Fruit fly (Drosophila melanogaster) whole organism, embryonic: Measurements from ENCODE around the gene Fas3.

Experiments used
- Ada2b ChIP-seq: fragments of 200-800 bp; sonication (Bioruptor generic); IDR thresholded peaks from 2 replicates; pipeline ENCODE4 v1.3.6; 2022; ENCODE audit warnings: missing biosample characterization, missing genetic modification characterization
- BEAF-32 ChIP-seq: fragments of 200-800 bp; sonication (Bioruptor generic); optimal IDR thresholded peaks from 3 replicates; lab custom pipeline; 2017; ENCODE audit warnings: missing biosample characterization, missing genetic modification characterization, mild to moderate bottlenecking, moderate library complexity, missing genetic modification reagents
- CG11085 ChIP-seq: fragments of 200-800 bp; sonication (Bioruptor generic); IDR thresholded peaks from 2 replicates; pipeline ENCODE4 v1.3.6; 2022; ENCODE audit warnings: missing biosample characterization, missing genetic modification characterization
- CG11398 ChIP-seq: fragments of 200-800 bp; sonication (Bioruptor generic); optimal IDR thresholded peaks from 2 replicates; lab custom pipeline; 2016; ENCODE audit warnings: missing biosample characterization, missing genetic modification characterization
- CG12391 ChIP-seq: fragments of 200-800 bp; sonication (Bioruptor generic); optimal IDR thresholded peaks from 3 replicates; lab custom pipeline; 2018; ENCODE audit warnings: missing biosample characterization, mild to moderate bottlenecking, missing genetic modification characterization, moderate library complexity
- CG13296 ChIP-seq: fragments of 200-800 bp; sonication (Bioruptor generic); optimal IDR thresholded peaks from 3 replicates; lab custom pipeline; 2018; ENCODE audit warnings: missing biosample characterization, mild to moderate bottlenecking, missing genetic modification characterization
- CG14441 ChIP-seq: fragments of 200-800 bp; sonication (Bioruptor generic); IDR thresholded peaks from 2 replicates; pipeline ENCODE4 v1.3.6; 2022; ENCODE audit warnings: missing biosample characterization, missing genetic modification characterization
- CG17361 ChIP-seq: fragments of 200-800 bp; sonication (Bioruptor generic); IDR thresholded peaks from 3 replicates; pipeline ENCODE4 v1.3.6; 2022; ENCODE audit warnings: missing biosample characterization, missing genetic modification characterization
- CG18262 ChIP-seq: fragments of 200-800 bp; optimal IDR thresholded peaks from 3 replicates; lab custom pipeline; 2019; ENCODE audit warnings: missing biosample characterization, mild to moderate bottlenecking, missing genetic modification characterization, moderate library complexity
- CG2116 ChIP-seq: fragments of 200-800 bp; sonication (Bioruptor generic); optimal IDR thresholded peaks from 3 replicates; lab custom pipeline; 2018; ENCODE audit warnings: missing biosample characterization, mild to moderate bottlenecking, missing genetic modification characterization
- CG31365 ChIP-seq: fragments of 200-800 bp; sonication (Bioruptor generic); optimal IDR thresholded peaks from 2 replicates; lab custom pipeline; 2018; ENCODE audit warnings: missing biosample characterization, mild to moderate bottlenecking, missing genetic modification characterization
- CG33557 ChIP-seq: fragments of 200-800 bp; sonication (Bioruptor generic); optimal IDR thresholded peaks from 2 replicates; lab custom pipeline; 2019; ENCODE audit warnings: missing biosample characterization, mild to moderate bottlenecking, missing genetic modification characterization, moderate library complexity
- CG42726 ChIP-seq: fragments of 200-800 bp; sonication (Bioruptor generic); IDR thresholded peaks from 2 replicates; pipeline ENCODE4 v1.3.6; 2022; ENCODE audit warnings: missing biosample characterization, missing genetic modification characterization; ENCODE audit not compliant: partially characterized antibody
- CG6654 ChIP-seq: fragments of 200-800 bp; sonication (Bioruptor generic); optimal IDR thresholded peaks from 2 replicates; lab custom pipeline; 2017; ENCODE audit warnings: missing biosample characterization, mild to moderate bottlenecking, missing genetic modification characterization
- CG6683 ChIP-seq: fragments of 200-800 bp; sonication (Bioruptor generic); optimal IDR thresholded peaks from 2 replicates; lab custom pipeline; 2017; ENCODE audit warnings: missing biosample characterization, mild to moderate bottlenecking, missing genetic modification characterization, missing genetic modification reagents
- CG7271 ChIP-seq: fragments of 200-800 bp; sonication (Bioruptor generic); optimal IDR thresholded peaks from 2 replicates; lab custom pipeline; 2018; ENCODE audit warnings: missing biosample characterization, mild to moderate bottlenecking, missing genetic modification characterization, moderate library complexity
- CG7987 ChIP-seq: fragments of 200-800 bp; sonication (Bioruptor generic); optimal IDR thresholded peaks from 2 replicates; lab custom pipeline; 2018; ENCODE audit warnings: missing biosample characterization, mild to moderate bottlenecking, missing genetic modification characterization, moderate library complexity
- CG8924 ChIP-seq: fragments of 200-800 bp; optimal IDR thresholded peaks from 3 replicates; lab custom pipeline; 2019; ENCODE audit warnings: missing biosample characterization, mild to moderate bottlenecking, missing genetic modification characterization, moderate library complexity
- CG9215 ChIP-seq: fragments of 200-800 bp; sonication (Bioruptor generic); IDR thresholded peaks from 2 replicates; pipeline ENCODE4 v1.3.6; 2022; ENCODE audit warnings: missing biosample characterization, missing genetic modification characterization
- CG9727 ChIP-seq: fragments of 200-800 bp; sonication (Bioruptor generic); optimal IDR thresholded peaks from 3 replicates; lab custom pipeline; 2017; ENCODE audit warnings: missing biosample characterization, mild to moderate bottlenecking, missing genetic modification characterization
- CG9876 ChIP-seq: fragments of 200-800 bp; sonication (Bioruptor generic); optimal IDR thresholded peaks from 2 replicates; lab custom pipeline; 2016; ENCODE audit warnings: missing biosample characterization, missing genetic modification characterization
- CHES-1-like ChIP-seq: fragments of 200-800 bp; sonication (Bioruptor generic); optimal IDR thresholded peaks from 2 replicates; lab custom pipeline; 2016; ENCODE audit warnings: missing biosample characterization, missing genetic modification characterization
- Dad ChIP-seq: fragments of 200-800 bp; sonication (Bioruptor generic); optimal IDR thresholded peaks from 3 replicates; lab custom pipeline; 2016; ENCODE audit warnings: missing biosample characterization, missing genetic modification characterization
- Dll ChIP-seq: fragments of 200-800 bp; sonication (Bioruptor generic); IDR thresholded peaks from 4 replicates; pipeline ENCODE4 v1.3.6; 2022; ENCODE audit warnings: missing biosample characterization, missing genetic modification characterization; ENCODE audit not compliant: partially characterized antibody
- E2f2 ChIP-seq: fragments of 200-800 bp; sonication (Bioruptor generic); IDR thresholded peaks from 2 replicates; pipeline ENCODE4 v1.3.6; 2022; ENCODE audit warnings: missing biosample characterization, missing genetic modification characterization
- Ets65A ChIP-seq: fragments of 200-800 bp; sonication (Bioruptor generic); peaks from one replicate; lab custom pipeline; 2016; ENCODE audit warnings: missing biosample characterization, missing genetic modification characterization
- HLH4C ChIP-seq: fragments of 200-800 bp; sonication (Bioruptor generic); IDR thresholded peaks from 3 replicates; pipeline ENCODE4 v1.3.6; 2022; ENCODE audit warnings: missing biosample characterization, missing genetic modification characterization; ENCODE audit not compliant: partially characterized antibody
- Lim3 ChIP-seq: fragments of 200-800 bp; sonication (Bioruptor generic); IDR thresholded peaks from 2 replicates; pipeline ENCODE4 v1.3.6; 2022; ENCODE audit warnings: missing biosample characterization, missing genetic modification characterization
- Oaz ChIP-seq: fragments of 200-800 bp; sonication (Bioruptor generic); IDR thresholded peaks from 2 replicates; pipeline ENCODE4 v1.3.6; 2022; ENCODE audit warnings: missing biosample characterization, missing genetic modification characterization
- Rx ChIP-seq: fragments of 200-800 bp; sonication (Bioruptor generic); IDR thresholded peaks from 2 replicates; pipeline ENCODE4 v1.3.6; 2022; ENCODE audit warnings: missing biosample characterization, missing genetic modification characterization
- Side ChIP-seq: fragments of 200-800 bp; sonication (Bioruptor generic); optimal IDR thresholded peaks from 2 replicates; lab custom pipeline; 2016; ENCODE audit warnings: missing biosample characterization, missing genetic modification characterization
- cato ChIP-seq: fragments of 200-800 bp; sonication (Bioruptor generic); optimal IDR thresholded peaks from 2 replicates; lab custom pipeline; 2016; ENCODE audit warnings: missing biosample characterization, missing genetic modification characterization, borderline replicate concordance
- caup ChIP-seq: fragments of 200-800 bp; sonication (Bioruptor generic); optimal IDR thresholded peaks from 3 replicates; lab custom pipeline; 2017; ENCODE audit warnings: missing biosample characterization, mild to moderate bottlenecking, missing genetic modification characterization, moderate library complexity; ENCODE audit not compliant: severe bottlenecking
- chinmo ChIP-seq: fragments of 200-800 bp; sonication (Bioruptor generic); IDR thresholded peaks from 4 replicates; pipeline ENCODE4 v1.3.6; 2022; ENCODE audit warnings: missing biosample characterization, missing genetic modification characterization; ENCODE audit not compliant: partially characterized antibody
- da ChIP-seq: fragments of 200-800 bp; sonication (Bioruptor generic); optimal IDR thresholded peaks from 2 replicates; lab custom pipeline; 2016; ENCODE audit warnings: missing biosample characterization, missing genetic modification characterization
- disco-r ChIP-seq: fragments of 200-800 bp; sonication (Bioruptor generic); optimal IDR thresholded peaks from 2 replicates; lab custom pipeline; 2016; ENCODE audit warnings: missing biosample characterization, missing genetic modification characterization
- fd96Cb ChIP-seq: fragments of 200-800 bp; sonication (Bioruptor generic); optimal IDR thresholded peaks from 2 replicates; lab custom pipeline; 2018; ENCODE audit warnings: missing biosample characterization, mild to moderate bottlenecking, missing genetic modification characterization, moderate library complexity
- fu2 ChIP-seq: fragments of 200-800 bp; sonication (Bioruptor generic); optimal IDR thresholded peaks from 2 replicates; lab custom pipeline; 2016; ENCODE audit warnings: missing biosample characterization, missing genetic modification characterization
- her ChIP-seq: fragments of 200-800 bp; sonication (Bioruptor generic); optimal IDR thresholded peaks from 2 replicates; lab custom pipeline; 2016; ENCODE audit warnings: missing biosample characterization, missing genetic modification characterization
- lbe ChIP-seq: fragments of 200-800 bp; sonication (Bioruptor generic); optimal IDR thresholded peaks from 2 replicates; lab custom pipeline; 2016; ENCODE audit warnings: missing biosample characterization, mild to moderate bottlenecking, missing genetic modification characterization
- p53 ChIP-seq: fragments of 200-800 bp; sonication (Bioruptor generic); optimal IDR thresholded peaks from 2 replicates; lab custom pipeline; 2016; ENCODE audit warnings: missing biosample characterization, missing genetic modification characterization
- pb ChIP-seq: fragments of 200-800 bp; sonication (Bioruptor generic); optimal IDR thresholded peaks from 3 replicates; lab custom pipeline; 2016; ENCODE audit warnings: missing biosample characterization, missing genetic modification characterization
- run ChIP-seq: fragments of 200-800 bp; sonication (Bioruptor generic); optimal IDR thresholded peaks from 3 replicates; lab custom pipeline; 2018; ENCODE audit warnings: missing biosample characterization, mild to moderate bottlenecking, missing genetic modification characterization
- sd ChIP-seq: fragments of 200-800 bp; sonication (Bioruptor generic); optimal IDR thresholded peaks from 3 replicates; lab custom pipeline; 2018; ENCODE audit warnings: missing biosample characterization, mild to moderate bottlenecking, missing genetic modification characterization, moderate library complexity
- slp2 ChIP-seq: fragments of 200-800 bp; sonication (Bioruptor generic); optimal IDR thresholded peaks from 2 replicates; lab custom pipeline; 2016; ENCODE audit warnings: missing biosample characterization, missing genetic modification characterization
- tna ChIP-seq: fragments of 200-800 bp; sonication (Bioruptor generic); IDR thresholded peaks from 2 replicates; pipeline ENCODE4 v1.3.6; 2022; ENCODE audit warnings: missing biosample characterization, missing genetic modification characterization; ENCODE audit not compliant: partially characterized antibody
- toy ChIP-seq: fragments of 200-800 bp; sonication (Bioruptor generic); IDR thresholded peaks from 2 replicates; pipeline ENCODE4 v1.3.6; 2022; ENCODE audit warnings: missing biosample characterization, missing genetic modification characterization
- unpg ChIP-seq: fragments of 200-800 bp; sonication (Bioruptor generic); optimal IDR thresholded peaks from 3 replicates; lab custom pipeline; 2018; ENCODE audit warnings: missing biosample characterization, mild to moderate bottlenecking, missing genetic modification characterization, moderate library complexity
- wor ChIP-seq: fragments of 200-800 bp; sonication (Bioruptor generic); IDR thresholded peaks from 2 replicates; pipeline ENCODE4 v1.3.6; 2022; ENCODE audit warnings: missing biosample characterization, missing genetic modification characterization
- zf30C ChIP-seq: fragments of 200-800 bp; sonication (Bioruptor generic); optimal IDR thresholded peaks from 3 replicates; lab custom pipeline; 2018; ENCODE audit warnings: missing biosample characterization, mild to moderate bottlenecking, missing genetic modification characterization
- zfh1 ChIP-seq: fragments of 200-800 bp; sonication (Bioruptor generic); IDR thresholded peaks from 3 replicates; pipeline ENCODE4 v1.3.6; 2022; ENCODE audit warnings: missing biosample characterization, missing genetic modification characterization

The Fas3 gene

dm6 chr2L:18377109-18377508 is 57.2 kb downstream of the Fas3 start (continued):
- TF ChIP-seq CG17361 (GFP tag; lab: Robert Waterston, UW): 0 out of 3 replicates have a peak, but pooled peaks have one; percentile 43
- no peak for TF ChIP-seq CG7271 (tag; lab: Kevin White, UChicago)
- no peak for TF ChIP-seq slp2 (GFP tag; lab: Kevin White, UChicago)
- no peak for TF ChIP-seq CG7987 (GFP tag; lab: Kevin White, UChicago)
- TF ChIP-seq BEAF-32: no peak
- peak; percentile 8; the same call in 1 of the 2 replicates for TF ChIP-seq CG14441 (GFP tag; lab: Robert Waterston, UW)
- no peak for TF ChIP-seq CG2116 (GFP tag; lab: Kevin White, UChicago)
- no peak for TF ChIP-seq CG31365 (tag; lab: Kevin White, UChicago)
- TF ChIP-seq CG11085 (GFP tag; lab: Robert Waterston, UW): no peak
- TF ChIP-seq Lim3 (GFP tag; lab: Robert Waterston, UW): no peak
- TF ChIP-seq E2f2 (GFP tag; lab: Robert Waterston, UW): no peak
- TF ChIP-seq chinmo: no peak
- TF ChIP-seq tna (GFP tag; lab: Robert Waterston, UW): no peak
- no peak for TF ChIP-seq CG33557 (GFP tag; lab: Kevin White, UChicago)
- no peak for TF ChIP-seq toy (GFP tag; lab: Robert Waterston, UW)
- TF ChIP-seq fu2 (GFP tag; lab: Kevin White, UChicago): no peak
- peak; percentile 16 for TF ChIP-seq Dad (GFP tag; lab: Kevin White, UChicago)
- no peak for TF ChIP-seq CG9876 (GFP tag; lab: Kevin White, UChicago)
- no peak for TF ChIP-seq CG42726 (GFP tag; lab: Robert Waterston, UW)
- no peak for TF ChIP-seq run (tag; lab: Kevin White, UChicago)
- TF ChIP-seq her: no peak
- TF ChIP-seq Dll (GFP tag; lab: Robert Waterston, UW): no peak
- 0 out of 2 replicates have a peak, but pooled peaks have one; percentile 28 for TF ChIP-seq CG9215 (GFP tag; lab: Robert Waterston, UW)
- TF ChIP-seq caup (GFP tag; lab: Kevin White, UChicago): peak; percentile 20
- no peak for TF ChIP-seq CG6683 (GFP tag; lab: Kevin White, UChicago)
- TF ChIP-seq cato (GFP tag; lab: Kevin White, UChicago): no peak
- TF ChIP-seq CG11398 (GFP tag; lab: Kevin White, UChicago): no peak
- TF ChIP-seq Side (GFP tag; lab: Kevin White, UChicago): peak; percentile 13
- peak; percentile 45 for TF ChIP-seq CG8924 (tag; lab: Kevin White, UChicago)
- peak; percentile 32 for TF ChIP-seq CG13296 (GFP tag; lab: Kevin White, UChicago)
- peak; percentile 31; the same call in 1 of the 2 replicates for TF ChIP-seq Rx (GFP tag; lab: Robert Waterston, UW)
- TF ChIP-seq CG18262: peak; percentile 32
- no peak for TF ChIP-seq da (GFP tag; lab: Kevin White, UChicago)
- no peak for TF ChIP-seq Ada2b (GFP tag; lab: Robert Waterston, UW)
- no peak for TF ChIP-seq HLH4C
- peak; percentile 58 for TF ChIP-seq unpg (GFP tag; lab: Kevin White, UChicago)
- TF ChIP-seq zf30C (GFP tag; lab: Kevin White, UChicago): no peak
- TF ChIP-seq sd: no peak
- no peak for TF ChIP-seq CG6654 (GFP tag; lab: Kevin White, UChicago)
- TF ChIP-seq disco-r (GFP tag; lab: Kevin White, UChicago): no peak
- no peak for TF ChIP-seq p53 (GFP tag; lab: Kevin White, UChicago)
- TF ChIP-seq fd96Cb (tag; lab: Kevin White, UChicago): no peak
- no peak for TF ChIP-seq wor (GFP tag; lab: Robert Waterston, UW)
- TF ChIP-seq zfh1 (GFP tag; lab: Robert Waterston, UW): peak; percentile 53; the same call in 2 of the 3 replicates
- TF ChIP-seq CG12391: no peak
- no peak for TF ChIP-seq Oaz (GFP tag; lab: Robert Waterston, UW)
- TF ChIP-seq CHES-1-like (GFP tag; lab: Kevin White, UChicago): peak; percentile 33
- TF ChIP-seq pb (GFP tag; lab: Kevin White, UChicago): no peak
- TF ChIP-seq lbe: no peak
- TF ChIP-seq CG9727 (GFP tag; lab: Kevin White, UChicago): peak; percentile 40
- peak; percentile 93 for TF ChIP-seq Ets65A (GFP tag; lab: Kevin White, UChicago)
